Worm (Caenorhabditis elegans) whole organism, L4/young adult: ENCODE results near the gene R05G6.4.

Experiments used
- W03F9.2 ChIP-seq: fragments of 150-350 bp; optimal IDR thresholded peaks from 2 replicates; lab custom pipeline; 2014; ENCODE audit warnings: missing biosample characterization, missing genetic modification characterization
- dao-5 ChIP-seq: sonication (generic microtip); optimal IDR thresholded peaks from 2 replicates; lab custom pipeline; 2016; ENCODE audit warnings: missing genotype, missing genetic modification characterization, moderate library complexity, missing compliant biosample characterization
- him-1 ChIP-seq: sonication (generic microtip); optimal IDR thresholded peaks from 2 replicates; lab custom pipeline; 2016; ENCODE audit warnings: missing genotype, missing genetic modification reagents, missing genetic modification characterization, missing compliant biosample characterization

ce11 chrIV:7486201-7486947, 26.7 kb upstream of the R05G6.4 start, which contains the start of the genes his-61 and his-62:
- no peak for TF ChIP-seq him-1 (tag; lab: Kevin White, UChicago)
- no peak for TF ChIP-seq dao-5 (tag; lab: Kevin White, UChicago)
- no peak for TF ChIP-seq W03F9.2 (tag; lab: Kevin White, UChicago)
